Fruit fly (Drosophila melanogaster): Measurements from ENCODE around the gene Lar.
A peak's percentile ranks its signal among the peaks of the same experiment; 100 is the strongest.

Lar gene

dm6 chr2L:19582185-19582584 lies 4.2 kb upstream of the Lar start, which contains the start of gene Hakai (continued):
- TF ChIP-seq CG10366 (GFP tag; IDR thresholded peaks at IDR 0.05): peak; percentile 35; the same call in 1 of the 2 replicates
- TF ChIP-seq HHEX (GFP tag; optimal IDR thresholded peaks at IDR 0.05): peak; percentile 32
- no peak for TF ChIP-seq CG9437 (GFP tag; optimal IDR thresholded peaks at IDR 0.05)
- no peak for TF ChIP-seq Eip74EF (GFP tag; optimal IDR thresholded peaks at IDR 0.05)
- peak; percentile 38; the same call in 1 of the 3 replicates for TF ChIP-seq vnd (GFP tag; IDR thresholded peaks at IDR 0.05; ENCODE audit: partially characterized antibody)
- peak; percentile 3 for TF ChIP-seq Blimp-1 (GFP tag; optimal IDR thresholded peaks at IDR 0.05)
- no peak for TF ChIP-seq sr (GFP tag; IDR thresholded peaks at IDR 0.05)
- TF ChIP-seq D19B (GFP tag; optimal IDR thresholded peaks at IDR 0.05): no peak
- peak; percentile 81 for TF ChIP-seq Sin3A (optimal IDR thresholded peaks at IDR 0.05)
- TF ChIP-seq CG17361 (GFP tag; IDR thresholded peaks at IDR 0.05): peak; percentile 69
- peak; percentile 35; the same call in 1 of the 3 replicates for TF ChIP-seq CG7357 (GFP tag; IDR thresholded peaks at IDR 0.05)
- TF ChIP-seq Atf3 (GFP tag; optimal IDR thresholded peaks at IDR 0.05): peak; percentile 47
- peak; percentile 32 for TF ChIP-seq twi (tag; optimal IDR thresholded peaks at IDR 0.05)
- TF ChIP-seq CG18011 (GFP tag; optimal IDR thresholded peaks at IDR 0.05): peak; percentile 27
- TF ChIP-seq ro (GFP tag; IDR thresholded peaks at IDR 0.05): no peak
- no peak for TF ChIP-seq CG11085 (GFP tag; IDR thresholded peaks at IDR 0.05)
- peak; percentile 97 for TF ChIP-seq CG7928 (GFP tag; optimal IDR thresholded peaks at IDR 0.05)
- TF ChIP-seq CG14441 (GFP tag; IDR thresholded peaks at IDR 0.05): peak; percentile 58; the same call in 1 of the 2 replicates
- peak; percentile 13 for TF ChIP-seq HmgD (GFP tag; optimal IDR thresholded peaks at IDR 0.05)
- peak in 1 of 2 experiments; percentile 12 for TF ChIP-seq bsh (GFP tag; optimal IDR thresholded peaks at IDR 0.05)
- TF ChIP-seq CG1602 (GFP tag; optimal IDR thresholded peaks at IDR 0.05): peak; percentile 37
- peak; percentile 73 for TF ChIP-seq HLH54F (GFP tag; optimal IDR thresholded peaks at IDR 0.05)
- peak; percentile 45 for TF ChIP-seq CG2678 (tag; optimal IDR thresholded peaks at IDR 0.05)
- TF ChIP-seq CG12104 (GFP tag; optimal IDR thresholded peaks at IDR 0.05): no peak
- TF ChIP-seq CG2712 (tag; optimal IDR thresholded peaks at IDR 0.05): peak; percentile 47
- no peak for TF ChIP-seq CG12071 (GFP tag; optimal IDR thresholded peaks at IDR 0.05)
- TF ChIP-seq CG14014 (GFP tag; IDR thresholded peaks at IDR 0.05): peak; percentile 61; the same call in 1 of the 2 replicates
- TF ChIP-seq MBD-R2 (GFP tag; IDR thresholded peaks at IDR 0.05): peak; percentile 94
- peak; percentile 11 for TF ChIP-seq CG10209 (GFP tag; optimal IDR thresholded peaks at IDR 0.05)
- peak; percentile 51 for TF ChIP-seq az2 (GFP tag; optimal IDR thresholded peaks at IDR 0.05)
- peak; percentile 41 for TF ChIP-seq NC2β (GFP tag; optimal IDR thresholded peaks at IDR 0.05)
- peak; percentile 60 for TF ChIP-seq CG4424 (GFP tag; optimal IDR thresholded peaks at IDR 0.05)
- peak; percentile 23 for TF ChIP-seq CG3065 (GFP tag; optimal IDR thresholded peaks at IDR 0.05)
- peak; percentile 70 for TF ChIP-seq pnt (GFP tag; optimal IDR thresholded peaks at IDR 0.05)
- peak; percentile 30 for TF ChIP-seq CG10543 (GFP tag; optimal IDR thresholded peaks at IDR 0.05)
- no peak for TF ChIP-seq ara (GFP tag; IDR thresholded peaks at IDR 0.05)
- peak; percentile 41 for TF ChIP-seq CG10979 (tag; optimal IDR thresholded peaks at IDR 0.05)
- TF ChIP-seq Neu2 (GFP tag; optimal IDR thresholded peaks at IDR 0.05; ENCODE audit: borderline replicate concordance): peak; percentile 8
- no peak for TF ChIP-seq mld (GFP tag; IDR thresholded peaks at IDR 0.05; ENCODE audit: partially characterized antibody)
- no peak for TF ChIP-seq CG5953 (GFP tag; IDR thresholded peaks at IDR 0.05)
- peak; percentile 77 for TF ChIP-seq CHES-1-like (GFP tag; optimal IDR thresholded peaks at IDR 0.05)
- TF ChIP-seq slou (GFP tag; optimal IDR thresholded peaks at IDR 0.05): peak; percentile 48
- no peak for TF ChIP-seq CG1529 (GFP tag; optimal IDR thresholded peaks at IDR 0.05)
- no peak for TF ChIP-seq psq (GFP tag; optimal IDR thresholded peaks at IDR 0.05)
- TF ChIP-seq Atf-2 (GFP tag; optimal IDR thresholded peaks at IDR 0.05): no peak
- TF ChIP-seq Xbp1 (GFP tag; optimal IDR thresholded peaks at IDR 0.05): peak; percentile 81
- no peak for TF ChIP-seq nau (GFP tag; optimal IDR thresholded peaks at IDR 0.05)
- TF ChIP-seq Ravus (GFP tag; IDR thresholded peaks at IDR 0.05): no peak
- TF ChIP-seq Bgb (GFP tag; IDR thresholded peaks at IDR 0.05; ENCODE audit: partially characterized antibody): peak; percentile 51
- TF ChIP-seq CG14965 (GFP tag; optimal IDR thresholded peaks at IDR 0.05; ENCODE audit: borderline replicate concordance): no peak
- no peak for TF ChIP-seq TFAM (GFP tag; optimal IDR thresholded peaks at IDR 0.05)

Data from whole organism, embryonic.